Fruit fly (Drosophila melanogaster): ENCODE results near the gene CG43895.
A peak's percentile ranks its signal among the peaks of the same experiment; 100 is the strongest.

The CG43895 gene

DNA sequence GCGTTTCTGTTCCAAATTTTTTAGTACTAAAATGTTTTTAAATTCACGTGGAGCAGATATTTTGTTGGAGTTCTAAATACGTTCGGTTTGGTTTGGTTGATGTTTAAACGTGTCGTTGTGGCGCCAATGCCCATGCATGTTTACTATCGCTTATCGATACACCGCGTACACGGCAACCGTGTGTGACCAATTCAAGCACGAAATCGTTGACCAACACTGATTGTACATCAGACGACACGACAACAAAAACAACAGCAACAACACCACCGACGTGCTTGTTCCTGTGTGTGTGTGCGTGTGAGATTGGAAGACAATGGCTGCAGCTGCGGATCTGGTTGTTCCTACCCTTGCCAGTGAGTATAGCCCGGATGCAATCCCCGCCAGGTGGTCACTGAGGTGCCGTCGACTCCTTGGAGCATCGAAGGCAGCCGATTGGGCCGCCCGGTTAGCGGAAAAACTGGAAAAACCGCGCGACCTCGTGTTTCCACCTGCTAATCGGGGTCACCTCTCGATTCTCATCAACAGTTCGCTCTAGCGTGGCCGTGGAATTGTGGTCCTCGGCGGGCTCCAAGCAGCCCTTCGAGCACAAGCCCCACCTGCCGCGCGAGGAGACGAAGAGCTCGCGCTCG lies 11.3 kb upstream of the CG43895 start, which contains the start of gene eIF2A (continued):
- TF ChIP-seq CG15336 (GFP tag; IDR thresholded peaks at IDR 0.05) (peak; percentile 39; the same call in 1 of the 2 replicates), CG6808 (GFP tag; optimal IDR thresholded peaks at IDR 0.05) (no peak), CG10669 (GFP tag; optimal IDR thresholded peaks at IDR 0.05) (no peak), eg (GFP tag; IDR thresholded peaks at IDR 0.05) (no peak; the same call in 2 of the 3 replicates), esn (GFP tag; optimal IDR thresholded peaks at IDR 0.05) (peak; percentile 71), Hr39 (GFP tag; optimal IDR thresholded peaks at IDR 0.05) (peak; percentile 34), fd85E (GFP tag; optimal IDR thresholded peaks at IDR 0.05) (no peak)

DNA sequence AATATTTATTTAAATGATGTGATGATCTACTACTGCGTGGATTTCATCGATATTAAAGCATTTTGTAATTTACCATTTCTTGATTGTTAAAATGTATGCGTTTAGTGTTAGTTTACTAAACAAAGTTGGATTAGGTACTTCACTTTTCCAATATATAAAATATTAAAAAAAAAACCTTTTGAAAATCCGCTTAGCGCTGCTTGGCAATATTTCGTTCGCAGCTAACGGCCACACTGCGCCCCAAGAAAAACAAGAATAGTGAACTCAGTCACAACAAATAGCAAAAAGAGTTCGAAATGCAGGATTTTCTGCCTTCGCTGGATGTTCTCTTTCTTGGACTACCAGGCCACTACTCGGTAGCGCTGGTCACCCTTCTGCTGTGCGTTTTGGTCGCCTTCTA lies 9.7 kb upstream of the CG43895 start, which contains the start of gene CG7407:
Gene CG7407 (plus strand): TSS at position 226 of the 400 bp plus-strand sequence.
- TF ChIP-seq ss (GFP tag; optimal IDR thresholded peaks at IDR 0.05) (peak in 1 of 2 experiments; percentile 1), cyc (GFP tag; optimal IDR thresholded peaks at IDR 0.05) (no peak), Hr38 (GFP tag; optimal IDR thresholded peaks at IDR 0.05) (no peak), Sox14 (GFP tag; optimal IDR thresholded peaks at IDR 0.05) (peak; percentile 7), svp (GFP tag) (peak; percentile 30), Eip78C (GFP tag) (peak; percentile 62), esn (GFP tag; optimal IDR thresholded peaks at IDR 0.05) (peak; percentile 16), CG9139 (GFP tag; optimal IDR thresholded peaks at IDR 0.05) (no peak)

dm6 chr3L:21821780-21822179 lies 8.3 kb upstream of the CG43895 start, which contains the start of gene CycH:
CycH (plus strand) TSS chr3L:21821997.
- TF ChIP-seq CG10631 (GFP tag; optimal IDR thresholded peaks at IDR 0.05) (peak; percentile 29), fd85E (GFP tag; optimal IDR thresholded peaks at IDR 0.05) (no peak), Sox14 (GFP tag; optimal IDR thresholded peaks at IDR 0.05) (peak; percentile 30), lz (GFP tag; optimal IDR thresholded peaks at IDR 0.05) (peak; percentile 36), CG3919 (GFP tag; optimal IDR thresholded peaks at IDR 0.05) (peak; percentile 56), Ets21C (GFP tag; optimal IDR thresholded peaks at IDR 0.05) (no peak), CG6854 (GFP tag; optimal IDR thresholded peaks at IDR 0.05) (peak; percentile 63), net (GFP tag; optimal IDR thresholded peaks at IDR 0.05) (no peak), dsx (GFP tag; optimal IDR thresholded peaks at IDR 0.05; ENCODE audit: poor library complexity, severe bottlenecking) (no peak), Met (GFP tag; optimal IDR thresholded peaks at IDR 0.05) (no peak), CG8319 (GFP tag; optimal IDR thresholded peaks at IDR 0.05) (no peak), Hr39 (GFP tag; optimal IDR thresholded peaks at IDR 0.05) (peak; percentile 39), spab (GFP tag; optimal IDR thresholded peaks at IDR 0.05) (no peak), topi (GFP tag; optimal IDR thresholded peaks at IDR 0.05) (peak; percentile 13), CG10669 (GFP tag; optimal IDR thresholded peaks at IDR 0.05) (no peak), CG34406 (GFP tag; optimal IDR thresholded peaks at IDR 0.05) (no peak), CG6276 (GFP tag; optimal IDR thresholded peaks at IDR 0.05) (no peak), Eip78C (GFP tag) (peak; percentile 82), Eip93F (GFP tag; optimal IDR thresholded peaks at IDR 0.05) (no peak), CG15336 (GFP tag; IDR thresholded peaks at IDR 0.05) (no peak), Hr38 (GFP tag; optimal IDR thresholded peaks at IDR 0.05) (no peak), CG11762 (GFP tag; optimal IDR thresholded peaks at IDR 0.05; ENCODE audit: insufficient read depth) (no peak), Eip75B (GFP tag; optimal IDR thresholded peaks at IDR 0.05) (no peak), CG32006 (GFP tag; optimal IDR thresholded peaks at IDR 0.05) (no peak), OdsH (GFP tag; optimal IDR thresholded peaks at IDR 0.05) (peak; percentile 32), dac (GFP tag; optimal IDR thresholded peaks at IDR 0.05) (no peak), ss (GFP tag; optimal IDR thresholded peaks at IDR 0.05) (no peak), Ets96B (tag; optimal IDR thresholded peaks at IDR 0.05) (peak; percentile 26), CG8119 (GFP tag; IDR thresholded peaks at IDR 0.05) (peak; percentile 24; the same call in 1 of the 3 replicates), CG7368 (GFP tag; optimal IDR thresholded peaks at IDR 0.05) (no peak), CG8632 (GFP tag; optimal IDR thresholded peaks at IDR 0.05) (peak; percentile 12), Hr4 (GFP tag; optimal IDR thresholded peaks at IDR 0.05) (peak; percentile 17), CG4318 (GFP tag; optimal IDR thresholded peaks at IDR 0.05) (no peak), fkh (GFP tag; optimal IDR thresholded peaks at IDR 0.05) (no peak), pdm3 (GFP tag; optimal IDR thresholded peaks at IDR 0.05) (peak; percentile 17), CG6808 (GFP tag; optimal IDR thresholded peaks at IDR 0.05) (no peak), CG6163 (GFP tag; IDR thresholded peaks at IDR 0.05) (no peak), salr (GFP tag; optimal IDR thresholded peaks at IDR 0.05) (no peak), Blimp-1 (GFP tag; optimal IDR thresholded peaks at IDR 0.05) (no peak), acj6 (GFP tag; optimal IDR thresholded peaks at IDR 0.05) (peak; percentile 10), vri (GFP tag; optimal IDR thresholded peaks at IDR 0.05) (no peak)

Measured in whole organism, prepupa.